Worm (Caenorhabditis elegans) whole organism, mixed stage, embryonic: ENCODE results near the gene F19H6.6.

Experiments
- ceh-83 ChIP-seq: fragments of 200-800 bp; sonication (Bioruptor generic); optimal IDR thresholded peaks from 2 replicates; lab custom pipeline; 2018; ENCODE audit warnings: mild to moderate bottlenecking, missing genetic modification characterization, missing compliant biosample characterization
- elt-1 ChIP-seq: sonication (generic microtip); optimal IDR thresholded peaks from 2 replicates; lab custom pipeline; 2017; ENCODE audit warnings: missing genetic modification characterization, mild to moderate bottlenecking, missing compliant biosample characterization, antibody characterized with exemption, moderate library complexity, borderline replicate concordance; ENCODE audit not compliant: insufficient read depth
- mep-1 ChIP-seq: fragments of 150-350 bp; optimal IDR thresholded peaks from 2 replicates; lab custom pipeline; 2017; ENCODE audit warnings: missing biosample characterization, missing genetic modification reagents, missing genetic modification characterization, inconsistent platforms
- nhr-237 ChIP-seq: fragments of 150-350 bp; optimal IDR thresholded peaks from 2 replicates; lab custom pipeline; 2014; ENCODE audit warnings: missing biosample characterization, missing genetic modification characterization
- tbx-8 ChIP-seq: fragments of 200-800 bp; sonication (Bioruptor generic); optimal IDR thresholded peaks from 2 replicates; lab custom pipeline; 2018; ENCODE audit warnings: mild to moderate bottlenecking, missing genetic modification characterization, moderate library complexity, missing compliant biosample characterization

DNA sequence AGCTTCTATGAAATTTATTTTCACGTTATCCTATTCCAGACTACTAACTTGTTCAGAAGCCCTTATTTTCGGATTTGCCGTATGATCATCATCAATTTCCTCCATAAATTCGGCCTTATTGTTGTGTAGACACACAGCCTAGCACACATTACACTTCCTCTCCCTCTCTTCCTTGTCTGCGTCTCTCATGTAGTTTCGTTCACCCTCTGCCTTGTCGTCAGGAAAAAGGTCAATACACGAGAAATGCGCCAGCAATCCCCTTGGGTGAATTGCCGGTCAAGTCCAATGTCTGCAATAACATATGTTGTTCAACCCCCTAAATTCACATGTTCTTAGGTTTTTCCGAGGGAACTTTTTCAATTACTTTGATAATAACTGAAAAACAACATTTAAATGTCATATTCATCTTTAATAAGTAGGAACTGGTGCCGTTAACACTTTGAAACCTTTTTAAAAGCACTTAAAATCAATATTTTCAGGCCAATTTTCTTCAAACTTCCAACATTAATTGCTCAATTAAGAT lies 33.2 kb downstream of the F19H6.6 start, which contains the start of gene F17E5.2:
- no peak for TF ChIP-seq tbx-8 (GFP tag; lab: Kevin White, UChicago)
- TF ChIP-seq nhr-237 = peak; percentile 85
- no peak for TF ChIP-seq ceh-83 (GFP tag; lab: Kevin White, UChicago)
- no peak for TF ChIP-seq elt-1 (tag; lab: Kevin White, UChicago)
- peak; percentile 93 for TF ChIP-seq mep-1
